Worm (Caenorhabditis elegans) whole organism, L1 larva: Measurements from ENCODE around the gene dpy-1.

Experiments
- C34B4.2 ChIP-seq: sonication (generic microtip); optimal IDR thresholded peaks from 2 replicates; lab custom pipeline; 2017; ENCODE audit warnings: mild to moderate bottlenecking, missing genetic modification characterization, missing compliant biosample characterization
- aly-2 ChIP-seq: fragments of 150-350 bp; optimal IDR thresholded peaks from 2 replicates; lab custom pipeline; 2014; ENCODE audit warnings: missing biosample characterization, missing genetic modification characterization
- ama-1 ChIP-seq: fragments of 150-350 bp; optimal IDR thresholded peaks from 2 replicates; lab custom pipeline; 2014
- ceh-88 ChIP-seq: fragments of 200-800 bp; sonication (Bioruptor generic); IDR thresholded peaks from 2 replicates; pipeline ENCODE4 v1.3.6; 2022; ENCODE audit warnings: missing genetic modification characterization, missing compliant biosample characterization
- ceh-90 ChIP-seq: sonication (generic microtip); optimal IDR thresholded peaks from 2 replicates; lab custom pipeline; 2016; ENCODE audit warnings: missing genetic modification characterization, missing compliant biosample characterization
- dsc-1 ChIP-seq: sonication (generic microtip); optimal IDR thresholded peaks from 2 replicates; lab custom pipeline; 2016; ENCODE audit warnings: mild to moderate bottlenecking, missing genetic modification characterization, missing compliant biosample characterization
- efl-1 ChIP-seq, 4 experiments: fragments of 150-350 bp; optimal IDR thresholded peaks in 3 of 4; peaks in 1 of 4; 1 replicate in 1 of 4; 2 replicates in 3 of 4; lab custom pipeline; 2014; ENCODE audit warnings: missing biosample characterization in 2 of 4, missing genetic modification characterization in 2 of 4, missing genetic modification reagents in 2 of 4
- egl-13 ChIP-seq: sonication (generic microtip); optimal IDR thresholded peaks from 2 replicates; lab custom pipeline; 2016; ENCODE audit warnings: missing genotype, missing genetic modification reagents, missing genetic modification characterization, missing compliant biosample characterization
- ets-5 ChIP-seq: fragments of 200-800 bp; sonication (Bioruptor generic); IDR thresholded peaks from 2 replicates; pipeline ENCODE4 v1.3.6; 2022; ENCODE audit warnings: missing genetic modification characterization, missing compliant biosample characterization
- fkh-8 ChIP-seq: sonication (generic microtip); optimal IDR thresholded peaks from 2 replicates; lab custom pipeline; 2016; ENCODE audit warnings: mild to moderate bottlenecking, missing genetic modification characterization, missing compliant biosample characterization
- fos-1 ChIP-seq: fragments of 150-350 bp; optimal IDR thresholded peaks from 2 replicates; lab custom pipeline; 2014; ENCODE audit warnings: missing biosample characterization, missing genetic modification characterization
- hlh-4 ChIP-seq: sonication (generic microtip); optimal IDR thresholded peaks from 2 replicates; lab custom pipeline; 2016; ENCODE audit warnings: mild to moderate bottlenecking, missing genetic modification characterization, missing compliant biosample characterization
- hpl-2 ChIP-seq: fragments of 150-350 bp; optimal IDR thresholded peaks from 2 replicates; lab custom pipeline; 2014; ENCODE audit warnings: missing biosample characterization, missing genetic modification reagents, missing genetic modification characterization
- isw-1 ChIP-seq: fragments of 200-800 bp; sonication (Bioruptor generic); IDR thresholded peaks from 2 replicates; pipeline ENCODE4 v1.3.6; 2022; ENCODE audit warnings: missing genetic modification characterization, missing compliant biosample characterization
- lin-13 ChIP-seq: fragments of 150-350 bp; optimal IDR thresholded peaks from 2 replicates; lab custom pipeline; 2014; ENCODE audit warnings: missing biosample characterization, missing genetic modification reagents, missing genetic modification characterization
- mep-1 ChIP-seq: fragments of 150-350 bp; optimal IDR thresholded peaks from 2 replicates; lab custom pipeline; 2014; ENCODE audit warnings: missing biosample characterization, missing genetic modification characterization
- nhr-237 ChIP-seq: fragments of 150-350 bp; optimal IDR thresholded peaks from 2 replicates; lab custom pipeline; 2014; ENCODE audit warnings: missing biosample characterization, missing genetic modification characterization
- nhr-77 ChIP-seq: fragments of 150-350 bp; optimal IDR thresholded peaks from 2 replicates; lab custom pipeline; 2014; ENCODE audit warnings: missing biosample characterization, missing genetic modification characterization
- nhr-90 ChIP-seq: sonication (generic microtip); optimal IDR thresholded peaks from 2 replicates; lab custom pipeline; 2016; ENCODE audit warnings: mild to moderate bottlenecking, missing genetic modification characterization, missing compliant biosample characterization; ENCODE audit not compliant: poor library complexity
- pag-3 ChIP-seq: sonication (generic microtip); optimal IDR thresholded peaks from 2 replicates; lab custom pipeline; 2017; ENCODE audit warnings: missing genetic modification characterization, mild to moderate bottlenecking, missing compliant biosample characterization, antibody characterized with exemption, borderline replicate concordance; ENCODE audit not compliant: insufficient read depth
- snpc-4 ChIP-seq: fragments of 150-350 bp; optimal IDR thresholded peaks from 2 replicates; lab custom pipeline; 2014; ENCODE audit warnings: missing biosample characterization, missing genetic modification characterization
- snu-23 ChIP-seq: sonication (generic microtip); optimal IDR thresholded peaks from 2 replicates; lab custom pipeline; 2016; ENCODE audit warnings: missing genetic modification characterization, missing compliant biosample characterization
- tlp-1 ChIP-seq: fragments of 150-350 bp; optimal IDR thresholded peaks from 2 replicates; lab custom pipeline; 2014; ENCODE audit warnings: missing biosample characterization, missing genetic modification characterization
- unc-30 ChIP-seq: sonication (generic microtip); optimal IDR thresholded peaks from 2 replicates; lab custom pipeline; 2017; ENCODE audit warnings: missing biosample characterization, missing genetic modification characterization
- unc-62 ChIP-seq: fragments of 150-350 bp; optimal IDR thresholded peaks from 2 replicates; lab custom pipeline; 2014; ENCODE audit warnings: missing biosample characterization, missing genetic modification reagents, missing genetic modification characterization
- unc-98 ChIP-seq: fragments of 200-800 bp; sonication (Bioruptor generic); IDR thresholded peaks from 2 replicates; pipeline ENCODE4 v1.3.6; 2022; ENCODE audit warnings: missing genetic modification characterization, missing compliant biosample characterization
- zag-1 ChIP-seq: fragments of 150-350 bp; optimal IDR thresholded peaks from 2 replicates; lab custom pipeline; 2014; ENCODE audit warnings: missing biosample characterization, missing genetic modification characterization
- ztf-11 ChIP-seq, 2 experiments: sonication (generic microtip); optimal IDR thresholded peaks; 2 replicates each; lab custom pipeline; 2016 to 2017; ENCODE audit warnings: missing genetic modification characterization in 2 of 2, missing biosample characterization in 1 of 2, missing compliant biosample characterization in 1 of 2
- ztf-4 ChIP-seq: fragments of 150-350 bp; optimal IDR thresholded peaks from 2 replicates; lab custom pipeline; 2014; ENCODE audit warnings: missing biosample characterization, missing genetic modification characterization

The dpy-1 gene

DNA sequence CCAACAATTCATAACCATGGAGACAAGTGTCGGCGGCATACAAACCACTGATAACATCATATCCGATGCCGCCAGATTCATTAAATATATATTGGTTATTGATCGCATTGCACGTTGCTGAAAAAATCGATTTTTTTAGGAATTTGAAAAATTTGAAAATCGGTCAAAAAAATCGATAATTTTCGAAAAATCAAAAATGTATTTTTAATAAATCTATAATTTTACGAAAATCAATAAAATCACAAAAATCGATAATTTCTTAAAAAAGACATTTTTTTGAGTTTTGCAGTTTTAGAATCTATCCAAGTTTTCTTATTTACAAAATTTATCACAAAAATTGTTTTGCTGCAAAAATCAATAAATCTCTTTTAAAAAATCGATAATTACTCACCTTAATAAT lies 32.3 kb downstream of the dpy-1 start:
- TF ChIP-seq lin-13 (no peak), ceh-90 (tag; lab: Kevin White, UChicago) (no peak), egl-13 (tag; lab: Kevin White, UChicago) (no peak)

DNA sequence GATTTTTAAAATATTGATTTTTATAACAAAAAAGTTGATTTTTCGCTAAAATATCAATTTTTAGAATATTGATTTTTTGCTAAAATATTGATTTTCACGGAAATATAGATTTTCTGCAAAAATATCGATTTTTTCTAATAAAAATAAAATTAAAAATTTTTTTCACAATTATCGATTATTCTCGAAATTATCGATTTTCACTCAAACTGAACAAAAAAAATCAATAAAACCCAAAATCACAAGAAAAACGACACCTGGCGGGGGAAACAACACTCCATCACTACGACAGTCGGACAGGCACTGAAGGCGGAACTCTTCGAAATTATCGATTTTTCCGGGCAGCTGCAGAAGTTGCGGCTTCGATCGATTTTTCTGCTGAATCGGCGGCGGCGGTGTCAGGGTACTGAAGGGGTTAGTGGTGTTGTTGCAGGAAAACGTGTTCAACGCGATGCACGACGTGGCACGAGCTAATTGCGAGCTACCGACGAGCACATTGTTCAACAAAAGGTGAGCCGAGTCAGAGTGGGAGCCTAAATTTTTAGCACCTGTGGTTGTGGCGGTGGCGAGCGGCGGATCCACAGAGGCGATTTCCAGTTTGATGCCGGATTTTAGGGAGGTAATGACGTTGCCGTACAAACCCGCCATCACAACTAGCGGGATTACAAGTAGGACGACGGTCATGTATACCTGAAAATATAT lies 34.5 kb downstream of the dpy-1 start:
- TF ChIP-seq snu-23 (GFP tag; lab: Kevin White, UChicago) = no peak
- no peak for TF ChIP-seq unc-98 (GFP tag; lab: Robert Waterston, UW)
- TF ChIP-seq mep-1 (tag; lab: Kevin White, UChicago) = no peak
- TF ChIP-seq aly-2 (tag; lab: Kevin White, UChicago) = no peak
- no peak for TF ChIP-seq fkh-8
- no peak for TF ChIP-seq C34B4.2 (tag; lab: Kevin White, UChicago)
- no peak for TF ChIP-seq isw-1

DNA sequence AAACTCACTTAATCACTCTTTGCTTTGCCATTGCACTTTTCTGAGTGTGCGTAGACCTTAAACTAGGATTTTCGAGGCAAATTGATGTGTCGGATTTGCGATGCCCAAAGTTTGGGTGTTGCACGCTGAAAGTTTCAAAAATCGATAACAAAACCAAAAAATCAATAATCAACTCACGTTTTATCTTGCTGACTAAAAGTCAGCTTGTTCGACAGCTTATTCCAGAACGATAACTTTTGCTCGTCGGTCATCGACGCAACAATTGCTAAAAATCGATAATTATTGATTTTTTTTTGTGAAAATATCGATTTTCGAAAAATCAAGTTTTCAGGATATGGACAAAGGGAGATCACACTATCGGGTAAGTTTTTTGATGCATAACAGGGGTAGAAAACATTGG lies 35.2 kb downstream of the dpy-1 start:
- TF ChIP-seq tlp-1 (tag; lab: Kevin White, UChicago) (no peak), dsc-1 (tag; lab: Kevin White, UChicago) (no peak), ama-1 (no peak), hpl-2 (GFP tag; lab: Kevin White, UChicago) (no peak), nhr-77 (no peak), nhr-237 (tag; lab: Kevin White, UChicago) (no peak), ets-5 (GFP tag; lab: Robert Waterston, UW) (no peak)

ce11 chrIII:2008894-2009293 lies 38.9 kb downstream of the dpy-1 start:
- TF ChIP-seq ztf-4 (tag; lab: Kevin White, UChicago) = no peak
- no peak for TF ChIP-seq efl-1 (optimal IDR thresholded peaks at IDR 0.05; lab: Kevin White, UChicago)
- TF ChIP-seq efl-1 (GFP tag; optimal IDR thresholded peaks at IDR 0.05 in 1 of 2; lab: Kevin White, UChicago) = peak in 1 of 2 experiments; percentile 72

- TF ChIP-seq pag-3 (no peak), aly-2 (tag; lab: Kevin White, UChicago) (no peak), isw-1 (no peak), unc-62 (no peak), ztf-11 (tag; optimal IDR thresholded peaks at IDR 0.05; lab: Kevin White, UChicago) (no peak), nhr-90 (tag; lab: Kevin White, UChicago) (no peak), ceh-88 (GFP tag; lab: Robert Waterston, UW) (no peak), fos-1 (no peak), tlp-1 (tag; lab: Kevin White, UChicago) (no peak), fkh-8 (no peak)
Measured at ce11 chrIII:2008334-2008733, 39.5 kb downstream of the dpy-1 start.

ce11 chrIII:2006937-2007336 lies 40.9 kb downstream of the dpy-1 start:
- TF ChIP-seq zag-1 (tag; lab: Kevin White, UChicago) (no peak), mep-1 (tag; lab: Kevin White, UChicago) (no peak), hlh-4 (tag; lab: Kevin White, UChicago) (no peak)

DNA sequence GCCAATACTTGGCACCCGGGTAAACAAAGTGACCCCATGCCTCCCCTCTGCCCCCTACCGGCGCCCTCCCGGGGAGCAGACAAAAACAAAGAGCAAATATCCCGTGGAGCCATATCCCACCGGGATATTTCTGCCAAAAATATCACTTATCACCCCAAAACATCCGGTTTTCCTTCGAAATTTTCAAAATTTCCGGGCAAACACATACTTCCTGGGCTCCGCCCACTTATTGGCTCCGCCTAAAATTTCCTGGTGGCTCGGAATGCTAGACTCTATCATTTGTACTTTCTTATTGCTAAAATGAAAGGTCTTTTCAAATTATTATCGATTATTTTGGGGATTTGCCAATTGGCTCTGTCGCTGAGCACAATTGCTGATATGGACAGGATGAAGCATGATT lies 42.1 kb downstream of the dpy-1 start, which contains the start of gene Y39A3B.1:
Gene Y39A3B.1 (plus strand): TSS at position 301 of the 400 bp plus-strand sequence.
- TF ChIP-seq ztf-4 (tag; lab: Kevin White, UChicago) (no peak), unc-30 (no peak), egl-13 (tag; lab: Kevin White, UChicago) (no peak), lin-13 (no peak), isw-1 (no peak), snpc-4 (tag; lab: Kevin White, UChicago) (no peak)
